Worm (Caenorhabditis elegans): ENCODE data around the gene D1086.17.

The D1086.17 gene

ce11 chrV:14100886-14101285, 33.2 kb downstream of the D1086.17 start, which contains the start of gene D1086.12:
Gene D1086.12, plus strand, starts transcription at chrV:14101186.
- TF ChIP-seq egl-27 (tag; optimal IDR thresholded peaks at IDR 0.05) (no peak), nhr-6 (tag; optimal IDR thresholded peaks at IDR 0.05) (no peak), lin-13 (GFP tag; optimal IDR thresholded peaks at IDR 0.05) (no peak), peb-1 (tag; optimal IDR thresholded peaks at IDR 0.05) (no peak), Y55F3AM.14 (GFP tag; optimal IDR thresholded peaks at IDR 0.05) (no peak), ceh-82 (tag; optimal IDR thresholded peaks at IDR 0.05) (no peak), sma-9 (GFP tag; optimal IDR thresholded peaks at IDR 0.05) (no peak), sma-9 (tag; optimal IDR thresholded peaks at IDR 0.05) (no peak), nhr-12 (tag; optimal IDR thresholded peaks at IDR 0.05) (no peak), ZK546.5 (tag; optimal IDR thresholded peaks at IDR 0.05) (no peak), dmd-4 (tag; optimal IDR thresholded peaks at IDR 0.05) (no peak), mdl-1 (tag; optimal IDR thresholded peaks at IDR 0.05) (no peak), nhr-11 (tag; optimal IDR thresholded peaks at IDR 0.05) (no peak), blmp-1 (tag; optimal IDR thresholded peaks at IDR 0.05; ENCODE audit: insufficient read depth) (no peak), unc-62 (GFP tag; optimal IDR thresholded peaks at IDR 0.05) (no peak), fos-1 (tag; optimal IDR thresholded peaks at IDR 0.05) (no peak)

ce11 chrV:14103970-14104369, 36.3 kb downstream of the D1086.17 start, which contains the start of gene D1086.9:
Gene D1086.9, plus strand, starts transcription at chrV:14104270.
- TF ChIP-seq unc-62 (GFP tag; optimal IDR thresholded peaks at IDR 0.05) (no peak), mbf-1 (tag; optimal IDR thresholded peaks at IDR 0.05) (no peak), nhr-6 (tag; optimal IDR thresholded peaks at IDR 0.05) (no peak), nhr-129 (tag; optimal IDR thresholded peaks at IDR 0.05) (no peak), nhr-23 (tag; optimal IDR thresholded peaks at IDR 0.05) (no peak), ztf-4 (tag; optimal IDR thresholded peaks at IDR 0.05) (no peak), gmeb-1 (tag; optimal IDR thresholded peaks at IDR 0.05) (no peak), nhr-25 (tag; optimal IDR thresholded peaks at IDR 0.05) (no peak), dmd-4 (tag; optimal IDR thresholded peaks at IDR 0.05) (no peak), nhr-21 (tag; optimal IDR thresholded peaks at IDR 0.05) (no peak), lin-13 (GFP tag; optimal IDR thresholded peaks at IDR 0.05) (no peak), ama-1 (optimal IDR thresholded peaks at IDR 0.05) (no peak)

- no peak for TF ChIP-seq F13H6.1 (tag; optimal IDR thresholded peaks at IDR 0.05)
- no peak for TF ChIP-seq aly-2 (tag; optimal IDR thresholded peaks at IDR 0.05)
- TF ChIP-seq nhr-10 (tag; optimal IDR thresholded peaks at IDR 0.05): no peak
- TF ChIP-seq sma-3 (GFP tag; optimal IDR thresholded peaks at IDR 0.05): no peak
- no peak for TF ChIP-seq nhr-237 (tag; optimal IDR thresholded peaks at IDR 0.05)
- no peak for TF ChIP-seq zag-1 (tag; optimal IDR thresholded peaks at IDR 0.05)
- no peak for TF ChIP-seq ceh-16 (tag; optimal IDR thresholded peaks at IDR 0.05)
These were observed 39.8 kb downstream of the D1086.17 start, which contains the start of gene H39E23.3 for ce11 chrV:14107511-14107910. Gene H39E23.3, plus strand, starts transcription at chrV:14107811.

- TF ChIP-seq nhr-237 (tag; optimal IDR thresholded peaks at IDR 0.05) (no peak), ama-1 (optimal IDR thresholded peaks at IDR 0.05) (no peak), blmp-1 (tag; optimal IDR thresholded peaks at IDR 0.05; ENCODE audit: insufficient read depth) (no peak), crh-2 (tag; optimal IDR thresholded peaks at IDR 0.05) (no peak)
These were observed 42.4 kb downstream of the D1086.17 start, which contains the start of gene H39E23.2 for ce11 chrV:14110042-14110441. Gene H39E23.2, plus strand, starts transcription at chrV:14110342.

- no peak for TF ChIP-seq sem-4 (tag; optimal IDR thresholded peaks at IDR 0.05)
- TF ChIP-seq dmd-4 (tag; optimal IDR thresholded peaks at IDR 0.05): no peak
- no peak for TF ChIP-seq nhr-237 (tag; optimal IDR thresholded peaks at IDR 0.05)
- no peak for TF ChIP-seq nhr-129 (tag; optimal IDR thresholded peaks at IDR 0.05)
- TF ChIP-seq nhr-21 (tag; optimal IDR thresholded peaks at IDR 0.05): no peak
These were observed 53.0 kb downstream of the D1086.17 start for ce11 chrV:14120674-14121073.

All from whole organism, L2 larva.